Worm (Caenorhabditis elegans) whole organism, L3 larva: ENCODE data around the gene F44E7.3.

Experiments used
- R02D3.7 ChIP-seq: fragments of 150-350 bp; optimal IDR thresholded peaks from 2 replicates; lab custom pipeline; 2014; ENCODE audit warnings: missing biosample characterization, missing genetic modification characterization
- ZK546.5 ChIP-seq: sonication (generic microtip); optimal IDR thresholded peaks from 2 replicates; lab custom pipeline; 2017; ENCODE audit warnings: missing biosample characterization, missing genetic modification characterization
- ama-1 ChIP-seq: fragments of 150-350 bp; optimal IDR thresholded peaks from 2 replicates; lab custom pipeline; 2018
- ceh-16 ChIP-seq: sonication (generic microtip); optimal IDR thresholded peaks from 2 replicates; lab custom pipeline; 2017; ENCODE audit warnings: missing biosample characterization, missing genetic modification characterization
- ceh-28 ChIP-seq: fragments of 150-350 bp; optimal IDR thresholded peaks from 2 replicates; lab custom pipeline; 2014; ENCODE audit warnings: missing biosample characterization, missing genetic modification reagents, missing genetic modification characterization
- ceh-82 ChIP-seq: fragments of 150-350 bp; optimal IDR thresholded peaks from 2 replicates; lab custom pipeline; 2014; ENCODE audit warnings: missing biosample characterization, missing genetic modification characterization
- ceh-9 ChIP-seq: sonication (generic microtip); optimal IDR thresholded peaks from 2 replicates; lab custom pipeline; 2018; ENCODE audit warnings: missing biosample characterization, missing genetic modification characterization
- daf-12 ChIP-seq: fragments of 150-350 bp; optimal IDR thresholded peaks from 2 replicates; lab custom pipeline; 2014; ENCODE audit warnings: missing biosample characterization, missing genetic modification reagents, missing genetic modification characterization
- egl-27 ChIP-seq: sonication (generic microtip); optimal IDR thresholded peaks from 4 replicates; lab custom pipeline; 2017; ENCODE audit warnings: missing biosample characterization, missing genetic modification reagents, missing genetic modification characterization
- egl-5 ChIP-seq: fragments of 150-350 bp; optimal IDR thresholded peaks from 2 replicates; lab custom pipeline; 2017; ENCODE audit warnings: missing biosample characterization, missing genetic modification reagents, missing genetic modification characterization, inconsistent platforms
- elt-1 ChIP-seq: fragments of 150-350 bp; optimal IDR thresholded peaks from 2 replicates; lab custom pipeline; 2014; ENCODE audit warnings: missing biosample characterization, missing genetic modification characterization
- elt-2 ChIP-seq: sonication (generic microtip); optimal IDR thresholded peaks from 2 replicates; lab custom pipeline; 2016; ENCODE audit warnings: missing genetic modification reagents, mild to moderate bottlenecking, missing genetic modification characterization, missing compliant biosample characterization
- elt-3 ChIP-seq, 3 experiments: fragments of 150-350 bp in 1 of 3; sonication (generic microtip) in 2 of 3; optimal IDR thresholded peaks; 2 replicates in 2 of 3; 4 replicates in 1 of 3; lab custom pipeline; 2014 to 2017; ENCODE audit warnings: missing biosample characterization in 3 of 3, missing genetic modification characterization in 3 of 3
- eor-1 ChIP-seq, 2 experiments: fragments of 150-350 bp; optimal IDR thresholded peaks; 2 replicates each; lab custom pipeline; 2014 to 2018; ENCODE audit warnings: missing biosample characterization in 2 of 2, missing genetic modification characterization in 2 of 2
- fkh-10 ChIP-seq: sonication (generic microtip); optimal IDR thresholded peaks from 2 replicates; lab custom pipeline; 2017; ENCODE audit warnings: missing biosample characterization, missing genetic modification reagents, missing genetic modification characterization
- fkh-2 ChIP-seq: fragments of 150-350 bp; optimal IDR thresholded peaks from 2 replicates; lab custom pipeline; 2014; ENCODE audit warnings: missing biosample characterization, missing genetic modification reagents, missing genetic modification characterization
- fos-1 ChIP-seq: fragments of 150-350 bp; optimal IDR thresholded peaks from 2 replicates; lab custom pipeline; 2014; ENCODE audit warnings: missing biosample characterization, missing genetic modification characterization
- jun-1 ChIP-seq: fragments of 150-350 bp; optimal IDR thresholded peaks from 2 replicates; lab custom pipeline; 2014; ENCODE audit warnings: missing biosample characterization, missing genetic modification reagents, missing genetic modification characterization
- lin-15B ChIP-seq: fragments of 150-350 bp; optimal IDR thresholded peaks from 2 replicates; lab custom pipeline; 2014; ENCODE audit warnings: missing biosample characterization, missing genetic modification characterization
- lin-39 ChIP-seq: fragments of 150-350 bp; optimal IDR thresholded peaks from 2 replicates; lab custom pipeline; 2018; ENCODE audit warnings: missing biosample characterization, missing genetic modification reagents, missing genetic modification characterization
- lsy-12 ChIP-seq: sonication (generic microtip); optimal IDR thresholded peaks from 2 replicates; lab custom pipeline; 2016; ENCODE audit warnings: mild to moderate bottlenecking, missing genetic modification characterization, missing compliant biosample characterization
- mdl-1 ChIP-seq: fragments of 150-350 bp; optimal IDR thresholded peaks from 2 replicates; lab custom pipeline; 2014; ENCODE audit warnings: missing biosample characterization, missing genetic modification characterization
- nfya-1 ChIP-seq: sonication (generic microtip); optimal IDR thresholded peaks from 2 replicates; lab custom pipeline; 2017; ENCODE audit warnings: missing genetic modification characterization, mild to moderate bottlenecking, missing compliant biosample characterization, antibody characterized with exemption, moderate library complexity; ENCODE audit not compliant: insufficient read depth
- nhr-11 ChIP-seq: fragments of 150-350 bp; optimal IDR thresholded peaks from 2 replicates; lab custom pipeline; 2014; ENCODE audit warnings: missing biosample characterization, missing genetic modification characterization
- nhr-12 ChIP-seq: fragments of 150-350 bp; optimal IDR thresholded peaks from 2 replicates; lab custom pipeline; 2014; ENCODE audit warnings: missing biosample characterization, missing genetic modification characterization
- nhr-23 ChIP-seq: fragments of 150-350 bp; optimal IDR thresholded peaks from 2 replicates; lab custom pipeline; 2014; ENCODE audit warnings: missing biosample characterization, missing genetic modification reagents, missing genetic modification characterization
- nhr-237 ChIP-seq: fragments of 150-350 bp; optimal IDR thresholded peaks from 2 replicates; lab custom pipeline; 2014; ENCODE audit warnings: missing biosample characterization, missing genetic modification characterization
- nhr-25 ChIP-seq: sonication (generic microtip); optimal IDR thresholded peaks from 2 replicates; lab custom pipeline; 2017; ENCODE audit warnings: missing biosample characterization, missing genetic modification characterization
- nhr-43 ChIP-seq: sonication (generic microtip); optimal IDR thresholded peaks from 2 replicates; lab custom pipeline; 2016; ENCODE audit warnings: mild to moderate bottlenecking, missing genetic modification characterization, missing compliant biosample characterization; ENCODE audit not compliant: poor library complexity, severe bottlenecking
- nhr-67 ChIP-seq: fragments of 150-350 bp; optimal IDR thresholded peaks from 2 replicates; lab custom pipeline; 2014; ENCODE audit warnings: missing biosample characterization, missing genetic modification characterization
- nhr-76 ChIP-seq: fragments of 150-350 bp; sonication (generic microtip); optimal IDR thresholded peaks from 5 replicates; lab custom pipeline; 2014; ENCODE audit warnings: missing biosample characterization, missing genetic modification characterization
- pha-4 ChIP-seq: fragments of 150-350 bp; optimal IDR thresholded peaks from 2 replicates; lab custom pipeline; 2014; ENCODE audit warnings: missing biosample characterization, missing genetic modification reagents, missing genetic modification characterization
- pqm-1 ChIP-seq: fragments of 150-350 bp; optimal IDR thresholded peaks from 2 replicates; lab custom pipeline; 2017; ENCODE audit warnings: missing biosample characterization, missing genetic modification characterization, inconsistent platforms
- sea-2 ChIP-seq: fragments of 150-350 bp; sonication (generic microtip); optimal IDR thresholded peaks from 4 replicates; lab custom pipeline; 2014; ENCODE audit warnings: missing biosample characterization, missing genetic modification reagents, missing genetic modification characterization
- skn-1 ChIP-seq: fragments of 150-350 bp; optimal IDR thresholded peaks from 2 replicates; lab custom pipeline; 2014; ENCODE audit warnings: missing biosample characterization, missing genetic modification characterization
- snpc-4 ChIP-seq: fragments of 150-350 bp; optimal IDR thresholded peaks from 2 replicates; lab custom pipeline; 2014; ENCODE audit warnings: missing biosample characterization, missing genetic modification characterization
- tbx-2 ChIP-seq: sonication (generic microtip); optimal IDR thresholded peaks from 2 replicates; lab custom pipeline; 2016; ENCODE audit warnings: mild to moderate bottlenecking, missing genetic modification characterization, missing compliant biosample characterization
- unc-39 ChIP-seq: sonication (generic microtip); optimal IDR thresholded peaks from 4 replicates; lab custom pipeline; 2017; ENCODE audit warnings: missing biosample characterization, missing genetic modification characterization
- zag-1 ChIP-seq: fragments of 150-350 bp; optimal IDR thresholded peaks from 2 replicates; lab custom pipeline; 2014; ENCODE audit warnings: missing biosample characterization, missing genetic modification characterization

F44E7.3 gene

ce11 chrV:5758780-5759179 lies 13.0 kb upstream of the F44E7.3 start, which contains the start of gene C53A3.4:
C53A3.4 (minus strand) TSS chrV:5758880.
- TF ChIP-seq skn-1 (tag; lab: Kevin White, UChicago) (no peak), pqm-1 (no peak), nhr-43 (tag; lab: Kevin White, UChicago) (no peak), egl-27 (tag; lab: Kevin White, UChicago) (no peak), eor-1 (tag; optimal IDR thresholded peaks at IDR 0.05; lab: Kevin White, UChicago) (no peak), tbx-2 (tag; lab: Kevin White, UChicago) (no peak), zag-1 (no peak), fkh-10 (GFP tag; lab: Kevin White, UChicago) (no peak), R02D3.7 (tag; lab: Kevin White, UChicago) (no peak), nfya-1 (no peak), lin-15B (tag; lab: Kevin White, UChicago) (no peak), mdl-1 (tag; lab: Kevin White, UChicago) (no peak), elt-3 (tag; optimal IDR thresholded peaks at IDR 0.05; lab: Kevin White, UChicago) (no peak), lsy-12 (tag; lab: Kevin White, UChicago) (no peak)

DNA sequence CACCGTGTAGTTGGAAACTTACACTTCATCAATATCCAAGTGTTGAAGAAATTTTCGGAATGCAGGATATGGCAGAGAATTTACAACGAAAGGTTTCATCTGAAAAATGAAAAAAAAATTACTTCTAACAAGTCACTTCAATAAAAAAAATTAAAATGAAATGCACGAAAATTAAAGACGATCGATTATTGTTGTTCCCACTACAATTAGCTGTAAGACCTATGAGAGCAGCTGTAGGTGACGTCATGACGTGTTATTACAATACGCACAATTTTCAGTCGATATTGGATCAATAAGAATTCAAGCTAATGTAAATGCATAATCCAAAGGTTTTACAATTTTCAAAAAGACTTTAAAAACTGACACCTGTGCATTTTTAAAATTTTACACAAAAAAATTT lies 11.6 kb upstream of the F44E7.3 start, which contains the start of gene C53A3.1:
Gene C53A3.1 (minus strand): TSS at position 101 of the 400 bp plus-strand sequence.
- TF ChIP-seq elt-3 (tag; optimal IDR thresholded peaks at IDR 0.05; lab: Kevin White, UChicago) (no peak), mdl-1 (tag; lab: Kevin White, UChicago) (no peak), nhr-11 (no peak), nhr-12 (no peak), nhr-43 (tag; lab: Kevin White, UChicago) (no peak), pha-4 (tag; lab: Kevin White, UChicago) (no peak), nhr-23 (tag; lab: Kevin White, UChicago) (no peak), fos-1 (tag; lab: Kevin White, UChicago) (no peak), ceh-82 (tag; lab: Kevin White, UChicago) (no peak), fkh-10 (GFP tag; lab: Kevin White, UChicago) (no peak), ama-1 (lab: Kevin White, UChicago) (no peak), lin-39 (tag; lab: Kevin White, UChicago) (no peak), nfya-1 (no peak), nhr-237 (no peak)
- TF ChIP-seq, all 47 proteins: peak for 0

DNA sequence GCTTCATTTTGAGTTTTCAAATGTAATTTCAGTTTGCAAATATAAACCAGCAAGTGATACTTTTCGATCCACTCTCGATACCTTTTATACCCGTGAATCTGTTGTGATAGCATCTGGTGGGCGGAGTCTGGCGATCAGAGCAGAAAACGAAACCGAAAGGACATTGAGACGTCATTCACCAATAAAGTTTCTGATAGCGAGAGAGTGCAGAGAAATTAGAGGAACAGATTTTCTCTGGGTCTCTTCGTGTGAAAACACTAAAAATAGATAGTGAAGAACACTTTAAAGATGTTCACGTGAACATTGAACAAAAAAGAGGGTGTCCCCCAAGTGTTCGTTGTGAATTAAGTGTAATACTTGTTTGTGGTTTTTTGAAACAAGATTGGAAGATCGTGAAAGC lies 8.0 kb upstream of the F44E7.3 start, which contains the start of gene pgph-3:
Gene pgph-3 (minus strand): TSS at position 60 of the 400 bp plus-strand sequence.
- TF ChIP-seq tbx-2 (tag; lab: Kevin White, UChicago), result peak; percentile 31
- TF ChIP-seq eor-1 (tag; optimal IDR thresholded peaks at IDR 0.05; lab: Kevin White, UChicago), result no peak
- TF ChIP-seq pqm-1, result peak; percentile 93
- TF ChIP-seq lin-15B (tag; lab: Kevin White, UChicago), result no peak
- TF ChIP-seq nhr-25 (tag; lab: Kevin White, UChicago), result peak; percentile 92
- TF ChIP-seq egl-27 (tag; lab: Kevin White, UChicago), result peak; percentile 62
- no peak for TF ChIP-seq ZK546.5
- TF ChIP-seq egl-5 (tag; lab: Kevin White, UChicago), result peak; percentile 40
- no peak for TF ChIP-seq daf-12 (tag; lab: Kevin White, UChicago)
- TF ChIP-seq lsy-12 (tag; lab: Kevin White, UChicago), result peak; percentile 29
- peak; percentile 73 for TF ChIP-seq jun-1
- no peak for TF ChIP-seq snpc-4 (tag; lab: Kevin White, UChicago)
- no peak for TF ChIP-seq fkh-2
- no peak for TF ChIP-seq ceh-16 (tag; lab: Kevin White, UChicago)
- TF ChIP-seq ceh-28 (tag; lab: Kevin White, UChicago), result peak; percentile 46
- no peak for TF ChIP-seq sea-2 (GFP tag; lab: Kevin White, UChicago)
- no peak for TF ChIP-seq unc-39 (tag; lab: Kevin White, UChicago)
- peak in 1 of 3 experiments; percentile 72 for TF ChIP-seq elt-3 (tag; optimal IDR thresholded peaks at IDR 0.05; lab: Kevin White, UChicago)
- no peak for TF ChIP-seq ceh-82 (tag; lab: Kevin White, UChicago)
- TF ChIP-seq elt-1 (tag; lab: Kevin White, UChicago), result peak; percentile 46
- TF ChIP-seq pha-4 (tag; lab: Kevin White, UChicago), result peak; percentile 68
- TF ChIP-seq ceh-9 (tag; lab: Kevin White, UChicago), result no peak
- TF ChIP-seq mdl-1 (tag; lab: Kevin White, UChicago), result peak; percentile 81
- no peak for TF ChIP-seq nhr-67 (tag; lab: Kevin White, UChicago)
- TF ChIP-seq nhr-23 (tag; lab: Kevin White, UChicago), result peak; percentile 93
- TF ChIP-seq nhr-76 (tag; lab: Kevin White, UChicago), result peak; percentile 54
- no peak for TF ChIP-seq fos-1 (tag; lab: Kevin White, UChicago)
- TF ChIP-seq nhr-43 (tag; lab: Kevin White, UChicago), result peak; percentile 70
- TF ChIP-seq nfya-1, result peak; percentile 68
- TF ChIP-seq elt-2 (tag; lab: Kevin White, UChicago), result peak; percentile 89
- TF ChIP-seq, all 47 proteins: peak for 17
